Worm (Caenorhabditis elegans): ENCODE data around the gene F25B4.8.

F25B4.8 gene

DNA sequence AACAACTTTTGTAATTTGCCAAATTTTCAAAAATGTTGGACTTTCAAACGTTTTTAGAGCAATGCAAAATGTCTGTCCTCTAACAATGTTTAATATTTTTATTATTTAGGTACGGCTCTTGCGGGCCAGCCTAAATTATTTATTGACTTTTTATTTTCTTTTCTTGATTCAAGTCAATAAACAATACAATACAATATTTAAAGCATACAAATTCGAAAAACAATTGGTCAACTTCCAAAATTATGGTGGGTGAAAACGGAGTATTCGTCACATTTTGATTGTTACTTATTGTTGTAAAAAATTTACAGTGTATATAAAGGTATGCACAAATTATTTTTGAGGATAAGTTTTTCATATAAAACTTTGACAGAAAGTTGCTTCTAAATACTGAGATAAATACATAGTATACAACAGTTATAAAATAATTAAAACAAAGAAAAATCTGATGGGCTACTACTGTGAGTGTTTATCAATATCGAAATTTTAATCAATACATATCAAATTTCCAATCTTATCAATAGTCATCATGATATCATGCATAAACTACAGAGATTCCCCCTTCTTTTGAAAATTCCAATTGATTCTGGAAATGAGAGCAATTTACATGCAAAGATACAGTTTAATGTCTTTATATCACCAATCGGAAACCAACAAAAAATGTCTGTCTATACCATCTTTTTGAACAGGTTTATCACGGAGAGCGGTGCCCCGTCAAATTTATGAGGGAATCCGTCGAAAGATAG, at the start of gene F25B4.8:
Gene F25B4.8 (minus strand): TSS at position 51 of the 743 bp plus-strand sequence.
- TF ChIP-seq egl-27 (tag; optimal IDR thresholded peaks at IDR 0.05) (no peak), zag-1 (tag; optimal IDR thresholded peaks at IDR 0.05) (no peak), dpl-1 (GFP tag; optimal IDR thresholded peaks at IDR 0.05) (no peak), efl-1 (optimal IDR thresholded peaks at IDR 0.05) (no peak), efl-1 (GFP tag; optimal IDR thresholded peaks at IDR 0.05 in 1 of 2) (peak in 1 of 2 experiments; percentile 84), tlp-1 (tag; optimal IDR thresholded peaks at IDR 0.05) (no peak), fkh-10 (GFP tag; optimal IDR thresholded peaks at IDR 0.05) (no peak), unc-130 (tag; optimal IDR thresholded peaks at IDR 0.05) (no peak), elt-3 (tag; optimal IDR thresholded peaks at IDR 0.05) (peak in 2 of 6 experiments; percentile 20 to 46), unc-30 (tag; optimal IDR thresholded peaks at IDR 0.05) (no peak), mef-2 (tag; optimal IDR thresholded peaks at IDR 0.05) (no peak), hpl-2 (GFP tag; optimal IDR thresholded peaks at IDR 0.05) (no peak), tbx-2 (tag; optimal IDR thresholded peaks at IDR 0.05) (no peak), nhr-12 (tag; optimal IDR thresholded peaks at IDR 0.05) (no peak), nhr-47 (tag; optimal IDR thresholded peaks at IDR 0.05) (no peak), hlh-17 (GFP tag; optimal IDR thresholded peaks at IDR 0.05; ENCODE audit: borderline replicate concordance) (no peak), blmp-1 (tag; optimal IDR thresholded peaks at IDR 0.05) (peak; percentile 35), dsc-1 (tag; optimal IDR thresholded peaks at IDR 0.05) (no peak), lir-3 (tag; optimal IDR thresholded peaks at IDR 0.05; ENCODE audit: poor library complexity) (no peak)

DNA sequence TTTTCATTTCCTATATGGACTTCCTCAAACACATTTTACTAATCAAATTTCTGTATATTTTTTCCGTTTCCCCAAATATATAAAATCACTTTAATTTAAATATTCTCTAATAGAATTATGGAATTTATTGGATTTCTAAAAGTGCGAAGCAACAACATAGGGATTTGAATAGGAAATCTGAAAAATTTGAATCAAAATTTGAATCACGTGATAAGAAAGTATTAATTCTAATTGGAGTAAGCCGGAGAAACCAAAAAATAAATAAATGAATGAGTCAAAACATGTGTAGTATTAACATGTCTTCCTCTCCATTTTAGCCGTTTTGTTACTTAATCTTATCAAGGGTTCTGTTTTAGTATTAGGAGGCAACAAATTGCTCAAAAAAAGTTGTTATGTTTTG, 49.7 kb upstream of the F25B4.8 start:
- TF ChIP-seq mef-2 (tag; optimal IDR thresholded peaks at IDR 0.05): no peak
- TF ChIP-seq skn-1 (tag; optimal IDR thresholded peaks at IDR 0.05): no peak
- TF ChIP-seq ztf-11 (tag; optimal IDR thresholded peaks at IDR 0.05): no peak
- no peak for TF ChIP-seq ama-1 (optimal IDR thresholded peaks at IDR 0.05)
- TF ChIP-seq ceh-82 (tag; optimal IDR thresholded peaks at IDR 0.05): no peak
- no peak for TF ChIP-seq vab-15 (tag; optimal IDR thresholded peaks at IDR 0.05)
- no peak for TF ChIP-seq pqm-1 (tag; optimal IDR thresholded peaks at IDR 0.05)
- no peak for TF ChIP-seq blmp-1 (tag; optimal IDR thresholded peaks at IDR 0.05)
- TF ChIP-seq hpl-2 (GFP tag; optimal IDR thresholded peaks at IDR 0.05): no peak
- TF ChIP-seq nhr-85 (tag): no peak
- peak; percentile 22 for TF ChIP-seq nhr-47 (tag; optimal IDR thresholded peaks at IDR 0.05)
- TF ChIP-seq egl-27 (tag; optimal IDR thresholded peaks at IDR 0.05): no peak
- TF ChIP-seq rnt-1 (tag; optimal IDR thresholded peaks at IDR 0.05): no peak
- TF ChIP-seq egl-13 (tag; optimal IDR thresholded peaks at IDR 0.05): peak; percentile 55
- TF ChIP-seq nhr-76 (tag; optimal IDR thresholded peaks at IDR 0.05): no peak
- peak; percentile 87 for TF ChIP-seq dsc-1 (tag; optimal IDR thresholded peaks at IDR 0.05)
- no peak for TF ChIP-seq zag-1 (tag; optimal IDR thresholded peaks at IDR 0.05)
- no peak for TF ChIP-seq sox-4 (tag; optimal IDR thresholded peaks at IDR 0.05)
- TF ChIP-seq hlh-4 (tag; optimal IDR thresholded peaks at IDR 0.05): no peak
- TF ChIP-seq jun-1 (tag; optimal IDR thresholded peaks at IDR 0.05): no peak
- no peak for TF ChIP-seq unc-98 (GFP tag; IDR thresholded peaks at IDR 0.05)

DNA sequence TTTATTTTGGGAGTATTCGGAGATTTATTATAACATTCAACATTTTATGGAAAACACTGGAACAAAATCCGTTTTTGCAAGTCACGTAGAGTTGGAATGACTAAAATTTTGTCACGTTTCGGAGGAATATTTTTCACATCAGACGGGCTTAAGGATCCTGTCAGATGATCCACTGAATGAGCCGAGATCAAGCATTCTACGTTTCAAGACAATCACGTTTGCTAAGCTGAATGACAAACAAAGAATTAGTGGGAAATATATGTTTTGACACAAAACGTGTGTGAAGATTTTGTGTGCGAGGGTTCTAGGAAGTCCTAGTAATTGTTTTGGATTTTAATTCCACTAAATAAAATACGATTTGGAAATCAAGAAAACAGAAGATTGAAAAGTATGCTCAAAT, 47.9 kb upstream of the F25B4.8 start:
- peak; percentile 85 for TF ChIP-seq dsc-1 (tag; optimal IDR thresholded peaks at IDR 0.05)
- TF ChIP-seq ceh-82 (tag; optimal IDR thresholded peaks at IDR 0.05): no peak
- no peak for TF ChIP-seq lin-35 (GFP tag; optimal IDR thresholded peaks at IDR 0.05)
- no peak for TF ChIP-seq elt-3 (tag; optimal IDR thresholded peaks at IDR 0.05)
- TF ChIP-seq nhr-71 (tag; optimal IDR thresholded peaks at IDR 0.05): peak; percentile 34
- no peak for TF ChIP-seq efl-1 (optimal IDR thresholded peaks at IDR 0.05)
- TF ChIP-seq efl-1 (GFP tag; optimal IDR thresholded peaks at IDR 0.05 in 1 of 2): peak in 1 of 2 experiments; percentile 87
- no peak for TF ChIP-seq blmp-1 (tag; optimal IDR thresholded peaks at IDR 0.05)
- TF ChIP-seq grh-1 (GFP tag; IDR thresholded peaks at IDR 0.05): no peak
- TF ChIP-seq fkh-8 (tag; optimal IDR thresholded peaks at IDR 0.05): peak; percentile 51
- peak; percentile 7 for TF ChIP-seq nhr-47 (tag; optimal IDR thresholded peaks at IDR 0.05)
- peak; percentile 35 for TF ChIP-seq sox-4 (tag; optimal IDR thresholded peaks at IDR 0.05)
- no peak for TF ChIP-seq lin-15B (tag; optimal IDR thresholded peaks at IDR 0.05)
- no peak for TF ChIP-seq irx-1 (tag; optimal IDR thresholded peaks at IDR 0.05)
- no peak for TF ChIP-seq ceh-88 (GFP tag; IDR thresholded peaks at IDR 0.05)
- TF ChIP-seq pax-3 (tag; optimal IDR thresholded peaks at IDR 0.05): peak; percentile 29
- no peak for TF ChIP-seq swsn-7 (tag; optimal IDR thresholded peaks at IDR 0.05)
